Worm (Caenorhabditis elegans) whole organism, L4/young adult: ENCODE measurements around the gene C13G3.12.

ENCODE experiments used
- W03F9.2 ChIP-seq: fragments of 150-350 bp; optimal IDR thresholded peaks from 2 replicates; lab custom pipeline; 2014; ENCODE audit warnings: missing biosample characterization, missing genetic modification characterization
- dao-5 ChIP-seq: sonication (generic microtip); optimal IDR thresholded peaks from 2 replicates; lab custom pipeline; 2016; ENCODE audit warnings: missing genotype, missing genetic modification characterization, moderate library complexity, missing compliant biosample characterization
- him-1 ChIP-seq: sonication (generic microtip); optimal IDR thresholded peaks from 2 replicates; lab custom pipeline; 2016; ENCODE audit warnings: missing genotype, missing genetic modification reagents, missing genetic modification characterization, missing compliant biosample characterization

- TF ChIP-seq him-1 (tag; lab: Kevin White, UChicago) = no peak
- TF ChIP-seq W03F9.2 (tag; lab: Kevin White, UChicago) = no peak
- TF ChIP-seq dao-5 = no peak
Observed at ce11 chrV:11030675-11031074, 8.0 kb upstream of the C13G3.12 start.
